Worm (Caenorhabditis elegans): ENCODE data around the gene nhr-196.

ce11 chrV:15721888-15722287 is 36.4 kb downstream of the nhr-196 start, which contains the start of gene srh-140:
- no peak for TF ChIP-seq unc-62 (GFP tag; optimal IDR thresholded peaks at IDR 0.05)
- no peak for TF ChIP-seq elt-2 (tag; optimal IDR thresholded peaks at IDR 0.05)
- TF ChIP-seq mdl-1 (tag; optimal IDR thresholded peaks at IDR 0.05) = no peak
- no peak for TF ChIP-seq lin-39 (tag; optimal IDR thresholded peaks at IDR 0.05)
- no peak for TF ChIP-seq ama-1 (optimal IDR thresholded peaks at IDR 0.05)
- no peak for TF ChIP-seq aly-2 (tag; optimal IDR thresholded peaks at IDR 0.05)
- no peak for TF ChIP-seq C04F5.9 (tag; optimal IDR thresholded peaks at IDR 0.05)
- no peak for TF ChIP-seq mep-1 (tag; optimal IDR thresholded peaks at IDR 0.05)
- no peak for TF ChIP-seq nhr-71 (tag; optimal IDR thresholded peaks at IDR 0.05)
